Worm (Caenorhabditis elegans): ENCODE measurements around the gene C18A11.2.

C18A11.2 gene

ce11 chrX:8045152-8045551 is 22.2 kb upstream of the C18A11.2 start, which contains the start of gene C18A11.4:
TSS of gene C18A11.4 (plus strand) at chrX:8045518.
- TF ChIP-seq aly-2 (tag; optimal IDR thresholded peaks at IDR 0.05) (no peak), nhr-25 (tag; optimal IDR thresholded peaks at IDR 0.05; ENCODE audit: borderline replicate concordance, insufficient read depth) (no peak), unc-130 (GFP tag; optimal IDR thresholded peaks at IDR 0.05) (no peak), lir-3 (tag; optimal IDR thresholded peaks at IDR 0.05) (no peak), duxl-1 (tag; optimal IDR thresholded peaks at IDR 0.05; ENCODE audit: poor library complexity) (no peak), lin-13 (GFP tag; optimal IDR thresholded peaks at IDR 0.05) (no peak), pqm-1 (tag; optimal IDR thresholded peaks at IDR 0.05) (no peak), mes-2 (tag; optimal IDR thresholded peaks at IDR 0.05; ENCODE audit: poor library complexity, severe bottlenecking) (no peak), mxl-3 (GFP tag; optimal IDR thresholded peaks at IDR 0.05) (no peak), dmd-8 (GFP tag; IDR thresholded peaks at IDR 0.05) (no peak), nhr-48 (tag; optimal IDR thresholded peaks at IDR 0.05) (no peak), tag-97 (GFP tag; IDR thresholded peaks at IDR 0.05) (no peak), zag-1 (tag; optimal IDR thresholded peaks at IDR 0.05) (no peak), dmd-9 (GFP tag; IDR thresholded peaks at IDR 0.05) (no peak), nhr-237 (tag; optimal IDR thresholded peaks at IDR 0.05) (no peak), lin-29 (GFP tag; IDR thresholded peaks at IDR 0.05) (no peak)

- TF ChIP-seq daf-16 (GFP tag; optimal IDR thresholded peaks at IDR 0.05), result peak in 1 of 2 experiments; percentile 15
- TF ChIP-seq daf-16 (tag; optimal IDR thresholded peaks at IDR 0.05), result no peak
- no peak for TF ChIP-seq F44E2.7 (GFP tag; IDR thresholded peaks at IDR 0.05)
- TF ChIP-seq T26A8.4 (GFP tag; IDR thresholded peaks at IDR 0.05), result no peak
- no peak for TF ChIP-seq mxl-2 (GFP tag; conservative IDR thresholded peaks at IDR 0.05)
- TF ChIP-seq set-16 (GFP tag; IDR thresholded peaks at IDR 0.05), result no peak
- TF ChIP-seq fkh-10 (GFP tag; optimal IDR thresholded peaks at IDR 0.05), result no peak
- TF ChIP-seq saeg-2 (GFP tag; IDR thresholded peaks at IDR 0.05), result no peak
- no peak for TF ChIP-seq nhr-42 (GFP tag; IDR thresholded peaks at IDR 0.05)
- TF ChIP-seq dmd-8 (GFP tag; IDR thresholded peaks at IDR 0.05), result no peak
- no peak for TF ChIP-seq dve-1 (tag; optimal IDR thresholded peaks at IDR 0.05; ENCODE audit: insufficient read depth)
- no peak for TF ChIP-seq D1046.2 (GFP tag; IDR thresholded peaks at IDR 0.05)
- TF ChIP-seq hlh-30 (tag; optimal IDR thresholded peaks at IDR 0.05; ENCODE audit: insufficient read depth), result no peak
- TF ChIP-seq lsy-2 (tag; optimal IDR thresholded peaks at IDR 0.05), result no peak
- TF ChIP-seq Y75B8A.6 (GFP tag; IDR thresholded peaks at IDR 0.05), result no peak
- no peak for TF ChIP-seq daf-19 (GFP tag; conservative IDR thresholded peaks at IDR 0.05)
- no peak for TF ChIP-seq unc-130 (GFP tag; optimal IDR thresholded peaks at IDR 0.05)
- TF ChIP-seq madf-9 (GFP tag; conservative IDR thresholded peaks at IDR 0.05), result no peak
- TF ChIP-seq nhr-76 (tag; optimal IDR thresholded peaks at IDR 0.05), result no peak
- no peak for TF ChIP-seq lir-3 (tag; optimal IDR thresholded peaks at IDR 0.05)
- peak; percentile 9 for TF ChIP-seq F10B5.3 (tag; optimal IDR thresholded peaks at IDR 0.05)
- no peak for TF ChIP-seq nhr-11 (tag; optimal IDR thresholded peaks at IDR 0.05)
- peak; percentile 43 for TF ChIP-seq aha-1 (tag)
- no peak for TF ChIP-seq lin-15B (tag; optimal IDR thresholded peaks at IDR 0.05)
- TF ChIP-seq zfp-2 (tag; optimal IDR thresholded peaks at IDR 0.05), result no peak
- no peak for TF ChIP-seq ceh-32 (tag; optimal IDR thresholded peaks at IDR 0.05; ENCODE audit: poor library complexity)
Measured at ce11 chrX:8048637-8049036, 18.7 kb upstream of the C18A11.2 start.

ce11 chrX:8052055-8052454 is 15.3 kb upstream of the C18A11.2 start:
- peak; percentile 44 for TF ChIP-seq aha-1 (tag)
- no peak for TF ChIP-seq dve-1 (tag; optimal IDR thresholded peaks at IDR 0.05; ENCODE audit: insufficient read depth)
